Fruit fly (Drosophila melanogaster) whole organism, embryonic: ENCODE measurements around the gene CG7766.

Experiments
- Abd-B ChIP-seq: fragments of 200-800 bp; sonication (Bioruptor generic); optimal IDR thresholded peaks from 2 replicates; lab custom pipeline; 2018; ENCODE audit warnings: missing biosample characterization, mild to moderate bottlenecking, missing genetic modification characterization, moderate library complexity
- Atf-2 ChIP-seq: fragments of 200-800 bp; sonication (Bioruptor generic); optimal IDR thresholded peaks from 2 replicates; lab custom pipeline; 2016; ENCODE audit warnings: missing biosample characterization, missing genetic modification characterization
- Awh ChIP-seq: fragments of 200-800 bp; sonication (Bioruptor generic); IDR thresholded peaks from 2 replicates; pipeline ENCODE4, ENCODE4 v1.3.6; 2022; ENCODE audit warnings: missing biosample characterization, missing genetic modification characterization
- B-H2 ChIP-seq: fragments of 200-800 bp; sonication (Bioruptor generic); optimal IDR thresholded peaks from 2 replicates; lab custom pipeline; 2018; ENCODE audit warnings: missing biosample characterization, mild to moderate bottlenecking, missing genetic modification characterization
- CG11560 ChIP-seq: fragments of 200-800 bp; sonication (Bioruptor generic); IDR thresholded peaks from 3 replicates; pipeline ENCODE4 v1.3.6; 2022; ENCODE audit warnings: missing biosample characterization, missing genetic modification characterization
- CG12236 ChIP-seq: fragments of 200-800 bp; sonication (Bioruptor generic); optimal IDR thresholded peaks from 2 replicates; lab custom pipeline; 2016; ENCODE audit warnings: missing biosample characterization, missing genetic modification characterization
- CG12391 ChIP-seq: fragments of 200-800 bp; sonication (Bioruptor generic); optimal IDR thresholded peaks from 3 replicates; lab custom pipeline; 2018; ENCODE audit warnings: missing biosample characterization, mild to moderate bottlenecking, missing genetic modification characterization, moderate library complexity
- CG14965 ChIP-seq: fragments of 200-800 bp; sonication (Bioruptor generic); optimal IDR thresholded peaks from 2 replicates; lab custom pipeline; 2016; ENCODE audit warnings: missing biosample characterization, missing genetic modification characterization, borderline replicate concordance
- CG15696 ChIP-seq: fragments of 200-800 bp; sonication (Bioruptor generic); optimal IDR thresholded peaks from 2 replicates; lab custom pipeline; 2019; ENCODE audit warnings: missing biosample characterization, mild to moderate bottlenecking, missing genetic modification characterization, moderate library complexity
- CG17385 ChIP-seq: fragments of 200-800 bp; sonication (Bioruptor generic); optimal IDR thresholded peaks from 3 replicates; lab custom pipeline; 2018; ENCODE audit warnings: missing biosample characterization, mild to moderate bottlenecking, missing genetic modification characterization
- CG17829 ChIP-seq: fragments of 200-800 bp; optimal IDR thresholded peaks from 2 replicates; lab custom pipeline; 2019; ENCODE audit warnings: missing biosample characterization, mild to moderate bottlenecking, missing genetic modification characterization, moderate library complexity
- CG18619 ChIP-seq: fragments of 200-800 bp; sonication (Bioruptor generic); optimal IDR thresholded peaks from 3 replicates; lab custom pipeline; 2017; ENCODE audit warnings: missing biosample characterization, mild to moderate bottlenecking, missing genetic modification characterization
- CG31441 ChIP-seq: fragments of 200-800 bp; sonication (Bioruptor generic); IDR thresholded peaks from 2 replicates; pipeline ENCODE4 v1.3.6; 2022; ENCODE audit warnings: missing biosample characterization, missing genetic modification characterization
- CG34422 ChIP-seq: fragments of 200-800 bp; sonication (Bioruptor generic); IDR thresholded peaks from 3 replicates; pipeline ENCODE4 v1.3.6; 2022; ENCODE audit warnings: missing biosample characterization, missing genetic modification characterization
- CG4820 ChIP-seq: fragments of 200-800 bp; sonication (Bioruptor generic); optimal IDR thresholded peaks from 3 replicates; lab custom pipeline; 2016; ENCODE audit warnings: missing biosample characterization, missing genetic modification characterization
- CG5180 ChIP-seq: fragments of 200-800 bp; sonication (Bioruptor generic); optimal IDR thresholded peaks from 3 replicates; lab custom pipeline; 2017; ENCODE audit warnings: missing biosample characterization, missing genetic modification characterization, mild to moderate bottlenecking, moderate library complexity, missing genetic modification reagents
- CG6791 ChIP-seq: fragments of 200-800 bp; sonication (Bioruptor generic); IDR thresholded peaks from 3 replicates; pipeline ENCODE4 v1.3.6; 2022; ENCODE audit warnings: missing biosample characterization, missing genetic modification characterization; ENCODE audit not compliant: partially characterized antibody
- CG7745 ChIP-seq: fragments of 200-800 bp; sonication (Bioruptor generic); optimal IDR thresholded peaks from 2 replicates; lab custom pipeline; 2018; ENCODE audit warnings: missing biosample characterization, mild to moderate bottlenecking, missing genetic modification characterization, moderate library complexity
- CG9876 ChIP-seq: fragments of 200-800 bp; sonication (Bioruptor generic); optimal IDR thresholded peaks from 2 replicates; lab custom pipeline; 2016; ENCODE audit warnings: missing biosample characterization, missing genetic modification characterization
- CG9932 ChIP-seq: fragments of 200-800 bp; sonication (Bioruptor generic); IDR thresholded peaks from 2 replicates; pipeline ENCODE4 v1.3.6; 2022; ENCODE audit warnings: missing biosample characterization, missing genetic modification characterization
- Camta ChIP-seq: fragments of 200-800 bp; sonication (Bioruptor generic); optimal IDR thresholded peaks from 2 replicates; lab custom pipeline; 2016; ENCODE audit warnings: missing biosample characterization, missing genetic modification characterization
- Dek ChIP-seq: fragments of 200-800 bp; sonication (Bioruptor generic); optimal IDR thresholded peaks from 3 replicates; lab custom pipeline; 2019; ENCODE audit warnings: missing biosample characterization, mild to moderate bottlenecking, missing genetic modification characterization, moderate library complexity
- Dip2 ChIP-seq: fragments of 200-800 bp; sonication (Bioruptor generic); IDR thresholded peaks from 2 replicates; pipeline ENCODE4 v1.3.6; 2022; ENCODE audit warnings: missing biosample characterization, missing genetic modification characterization
- Drgx ChIP-seq: fragments of 200-800 bp; sonication (Bioruptor generic); IDR thresholded peaks from 2 replicates; pipeline ENCODE4 v1.3.6; 2022; ENCODE audit warnings: missing biosample characterization, missing genetic modification characterization
- HLH3B ChIP-seq: fragments of 200-800 bp; sonication (Bioruptor generic); IDR thresholded peaks from 2 replicates; pipeline ENCODE4 v1.3.6; 2022; ENCODE audit warnings: missing biosample characterization, missing genetic modification characterization
- Jarid2 ChIP-seq: fragments of 200-800 bp; sonication (Bioruptor generic); optimal IDR thresholded peaks from 3 replicates; lab custom pipeline; 2017; ENCODE audit warnings: mild to moderate bottlenecking, missing biosample characterization, missing genetic modification reagents, missing genetic modification characterization
- Lhr ChIP-seq: fragments of 200-800 bp; sonication (Bioruptor generic); optimal IDR thresholded peaks from 3 replicates; lab custom pipeline; 2017; ENCODE audit warnings: mild to moderate bottlenecking, missing biosample characterization, missing genetic modification reagents, missing genetic modification characterization
- Oli ChIP-seq: fragments of 200-800 bp; sonication (Bioruptor generic); optimal IDR thresholded peaks from 2 replicates; lab custom pipeline; 2018; ENCODE audit warnings: missing biosample characterization, mild to moderate bottlenecking, missing genetic modification characterization, moderate library complexity
- Spps ChIP-seq: fragments of 200-800 bp; sonication (Bioruptor generic); optimal IDR thresholded peaks from 2 replicates; lab custom pipeline; 2018; ENCODE audit warnings: missing biosample characterization, mild to moderate bottlenecking, missing genetic modification characterization
- Ssrp ChIP-seq: fragments of 200-800 bp; sonication (Bioruptor generic); optimal IDR thresholded peaks from 2 replicates; lab custom pipeline; 2018; ENCODE audit warnings: missing biosample characterization, mild to moderate bottlenecking, missing genetic modification characterization, moderate library complexity
- Stat92E ChIP-seq, 3 experiments: fragments of >200 bp in 2 of 3; fragments of 200-800 bp in 1 of 3; sonication (Bioruptor generic) in 1 of 3; optimal IDR thresholded peaks; 2 replicates each; lab custom pipeline; 2017 to 2019; ENCODE audit warnings: missing biosample characterization in 3 of 3, missing genetic modification characterization in 3 of 3, mild to moderate bottlenecking in 1 of 3, moderate library complexity in 1 of 3
- Vsx1 ChIP-seq: fragments of 200-800 bp; sonication (Bioruptor generic); optimal IDR thresholded peaks from 2 replicates; lab custom pipeline; 2017; ENCODE audit warnings: missing biosample characterization, mild to moderate bottlenecking, missing genetic modification characterization, missing genetic modification reagents
- ato ChIP-seq: fragments of 200-800 bp; sonication (Bioruptor generic); IDR thresholded peaks from 2 replicates; pipeline ENCODE4 v1.3.6; 2022; ENCODE audit warnings: missing biosample characterization, missing genetic modification characterization; ENCODE audit not compliant: partially characterized antibody
- cwo ChIP-seq: fragments of 200-800 bp; sonication (Bioruptor generic); optimal IDR thresholded peaks from 3 replicates; lab custom pipeline; 2017; ENCODE audit warnings: missing biosample characterization, missing genetic modification characterization, mild to moderate bottlenecking, moderate library complexity, missing genetic modification reagents
- dati ChIP-seq: fragments of 200-800 bp; sonication (Bioruptor generic); IDR thresholded peaks from 2 replicates; pipeline ENCODE4 v1.3.6; 2022; ENCODE audit warnings: missing biosample characterization, missing genetic modification characterization
- en ChIP-seq: fragments of 200-800 bp; sonication (Bioruptor generic); optimal IDR thresholded peaks from 2 replicates; lab custom pipeline; 2016; ENCODE audit warnings: missing biosample characterization, missing genetic modification characterization
- exex ChIP-seq: fragments of 200-800 bp; sonication (Bioruptor generic); optimal IDR thresholded peaks from 4 replicates; lab custom pipeline; 2018; ENCODE audit warnings: missing biosample characterization, mild to moderate bottlenecking, missing genetic modification characterization, moderate library complexity
- fd3F ChIP-seq: fragments of 200-800 bp; sonication (Bioruptor generic); optimal IDR thresholded peaks from 2 replicates; lab custom pipeline; 2018; ENCODE audit warnings: missing biosample characterization, mild to moderate bottlenecking, missing genetic modification characterization, moderate library complexity
- gsb-n ChIP-seq: fragments of 200-800 bp; sonication (Bioruptor generic); optimal IDR thresholded peaks from 3 replicates; lab custom pipeline; 2018; ENCODE audit warnings: missing biosample characterization, mild to moderate bottlenecking, missing genetic modification characterization
- kah ChIP-seq: fragments of 200-800 bp; sonication (Bioruptor generic); optimal IDR thresholded peaks from 2 replicates; lab custom pipeline; 2018; ENCODE audit warnings: missing biosample characterization, mild to moderate bottlenecking, missing genetic modification characterization
- lilli ChIP-seq: fragments of 200-800 bp; sonication (Bioruptor generic); optimal IDR thresholded peaks from 3 replicates; lab custom pipeline; 2016; ENCODE audit warnings: missing biosample characterization, missing genetic modification characterization
- lmd ChIP-seq: fragments of 200-800 bp; sonication (Bioruptor generic); IDR thresholded peaks from 2 replicates; pipeline ENCODE4 v1.3.6; 2022; ENCODE audit warnings: missing biosample characterization, missing genetic modification characterization
- nmo ChIP-seq: fragments of 200-800 bp; sonication (Bioruptor generic); optimal IDR thresholded peaks from 2 replicates; lab custom pipeline; 2018; ENCODE audit warnings: missing biosample characterization, mild to moderate bottlenecking, missing genetic modification characterization, moderate library complexity
- pita ChIP-seq: fragments of 200-800 bp; sonication (Bioruptor generic); optimal IDR thresholded peaks from 2 replicates; lab custom pipeline; 2017; ENCODE audit warnings: missing biosample characterization, mild to moderate bottlenecking, missing genetic modification characterization
- pnt ChIP-seq: fragments of 200-800 bp; sonication (Bioruptor generic); optimal IDR thresholded peaks from 3 replicates; lab custom pipeline; 2016; ENCODE audit warnings: missing biosample characterization, missing genetic modification characterization
- sens-2 ChIP-seq: fragments of 200-800 bp; sonication (Bioruptor generic); IDR thresholded peaks from 2 replicates; pipeline ENCODE4 v1.3.6; 2022; ENCODE audit warnings: missing biosample characterization, missing genetic modification characterization
- seq ChIP-seq: fragments of 200-800 bp; sonication (Bioruptor generic); IDR thresholded peaks from 2 replicates; pipeline ENCODE4 v1.3.6; 2022; ENCODE audit warnings: missing biosample characterization, missing genetic modification characterization
- wor ChIP-seq: fragments of 200-800 bp; sonication (Bioruptor generic); IDR thresholded peaks from 2 replicates; pipeline ENCODE4 v1.3.6; 2022; ENCODE audit warnings: missing biosample characterization, missing genetic modification characterization
- zen ChIP-seq: fragments of 200-800 bp; sonication (Bioruptor generic); optimal IDR thresholded peaks from 3 replicates; lab custom pipeline; 2018; ENCODE audit warnings: missing biosample characterization, mild to moderate bottlenecking, missing genetic modification characterization, moderate library complexity

The CG7766 gene

DNA sequence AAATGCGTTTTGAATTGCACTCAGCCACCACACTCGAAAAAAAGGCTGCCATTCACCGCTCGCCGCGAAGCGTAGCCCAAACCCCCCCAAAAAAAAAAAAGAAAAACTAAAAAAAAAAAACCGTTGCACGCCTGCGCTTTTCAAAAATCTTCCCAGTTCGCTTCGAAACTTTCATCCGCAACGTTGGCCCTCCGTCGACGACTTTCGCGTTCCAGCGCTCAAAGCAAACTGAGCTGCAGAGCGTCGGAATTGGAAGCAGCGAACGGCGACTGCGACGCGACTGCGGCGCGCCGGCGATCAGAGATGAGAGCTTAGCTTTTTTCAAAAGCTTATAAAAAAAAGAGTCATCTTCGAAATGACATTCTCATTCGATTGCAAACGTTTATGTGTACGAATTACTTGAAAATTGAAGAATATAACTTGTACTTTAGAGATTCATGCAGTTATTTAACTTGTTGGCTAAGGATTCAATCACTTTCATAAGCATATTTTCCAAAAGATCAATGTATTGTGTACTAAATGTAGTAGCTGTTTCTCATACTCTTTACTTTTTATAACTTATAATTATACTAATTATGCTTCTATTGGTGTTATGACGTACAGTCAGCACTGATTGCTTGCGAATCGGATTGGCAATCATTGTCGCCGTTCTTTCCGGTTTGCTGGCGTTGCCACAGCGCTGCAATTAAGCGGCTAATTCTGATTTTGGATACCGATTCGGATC is 35.6 kb downstream of the CG7766 start, which contains the start of gene CG15365:
CG15365 (minus strand) TSS at position 230 of the 724 bp plus-strand sequence.
- TF ChIP-seq CG9932 (GFP tag; lab: Robert Waterston, UW): 0 out of 2 replicates have a peak, but pooled peaks have one; percentile 21
- TF ChIP-seq CG11560 (tag; lab: Robert Waterston, UW): no peak
- no peak for TF ChIP-seq Vsx1 (GFP tag; lab: Kevin White, UChicago)
- TF ChIP-seq sens-2 (GFP tag; lab: Robert Waterston, UW): no peak
- TF ChIP-seq Dek (tag; lab: Kevin White, UChicago): no peak
- TF ChIP-seq Spps (tag; lab: Kevin White, UChicago): no peak
- TF ChIP-seq Drgx: peak; percentile 47; the same call in 1 of the 2 replicates
- TF ChIP-seq CG18619 (GFP tag; lab: Kevin White, UChicago): no peak
- no peak for TF ChIP-seq Camta (GFP tag; lab: Kevin White, UChicago)
- no peak for TF ChIP-seq CG17385 (GFP tag; lab: Kevin White, UChicago)
- no peak for TF ChIP-seq CG7745
- TF ChIP-seq nmo (GFP tag; lab: Kevin White, UChicago): no peak
- TF ChIP-seq Jarid2: peak; percentile 82
- no peak for TF ChIP-seq fd3F
- no peak; the same call in 1 of the 2 replicates for TF ChIP-seq ato
- TF ChIP-seq wor: no peak
- TF ChIP-seq CG12236 (GFP tag; lab: Kevin White, UChicago): no peak
- no peak for TF ChIP-seq Ssrp (tag; lab: Kevin White, UChicago)
- no peak for TF ChIP-seq CG17829 (tag; lab: Kevin White, UChicago)
- no peak for TF ChIP-seq zen (tag; lab: Kevin White, UChicago)
- no peak for TF ChIP-seq lmd
- no peak for TF ChIP-seq Stat92E (GFP tag; optimal IDR thresholded peaks at IDR 0.05; lab: Kevin White, UChicago)
- no peak for TF ChIP-seq CG12391 (tag; lab: Kevin White, UChicago)
- no peak for TF ChIP-seq HLH3B (GFP tag; lab: Robert Waterston, UW)
- no peak for TF ChIP-seq kah (GFP tag; lab: Kevin White, UChicago)
- TF ChIP-seq Oli (tag; lab: Kevin White, UChicago): no peak
- no peak for TF ChIP-seq exex (tag; lab: Kevin White, UChicago)
- TF ChIP-seq Atf-2: no peak
- no peak for TF ChIP-seq CG6791 (GFP tag; lab: Robert Waterston, UW)
- TF ChIP-seq Lhr (GFP tag; lab: Kevin White, UChicago): no peak
- TF ChIP-seq pnt: no peak
- no peak for TF ChIP-seq CG5180 (GFP tag; lab: Kevin White, UChicago)
- TF ChIP-seq CG14965 (GFP tag; lab: Kevin White, UChicago): no peak
- TF ChIP-seq Dip2: no peak
- no peak for TF ChIP-seq dati (GFP tag; lab: Robert Waterston, UW)
- TF ChIP-seq en (GFP tag; lab: Kevin White, UChicago): no peak
- no peak for TF ChIP-seq CG9876 (GFP tag; lab: Kevin White, UChicago)
- no peak for TF ChIP-seq pita (GFP tag; lab: Kevin White, UChicago)
- no peak for TF ChIP-seq Abd-B (GFP tag; lab: Kevin White, UChicago)
- no peak for TF ChIP-seq lilli (GFP tag; lab: Kevin White, UChicago)
- TF ChIP-seq Awh: no peak
- TF ChIP-seq cwo: no peak
- TF ChIP-seq CG15696 (tag; lab: Kevin White, UChicago): no peak
- no peak for TF ChIP-seq CG4820
- no peak for TF ChIP-seq CG34422 (GFP tag; lab: Robert Waterston, UW)
- TF ChIP-seq gsb-n: no peak
- no peak for TF ChIP-seq CG31441 (GFP tag; lab: Robert Waterston, UW)
- no peak for TF ChIP-seq seq (GFP tag; lab: Robert Waterston, UW)
- no peak for TF ChIP-seq B-H2 (GFP tag; lab: Kevin White, UChicago)
